Worm (Caenorhabditis elegans) whole organism, midembryonic: Measurements from ENCODE around the gene drn-1.

Experiments
- T22C8.4 ChIP-seq: fragments of 200-800 bp; sonication (Bioruptor generic); IDR thresholded peaks from 2 replicates; pipeline ENCODE4 v1.3.6; 2022; ENCODE audit warnings: missing genetic modification characterization, missing compliant biosample characterization
- cog-1 ChIP-seq: sonication (generic microtip); optimal IDR thresholded peaks from 2 replicates; lab custom pipeline; 2016; ENCODE audit warnings: missing genetic modification characterization, missing compliant biosample characterization
- flt-1 ChIP-seq: fragments of 200-800 bp; sonication (Bioruptor generic); IDR thresholded peaks from 2 replicates; pipeline ENCODE4 v1.3.6; 2022; ENCODE audit warnings: missing genetic modification characterization, missing compliant biosample characterization
- klf-2 ChIP-seq: fragments of 200-800 bp; sonication (Bioruptor generic); conservative IDR thresholded peaks from 2 replicates; pipeline ENCODE4 v1.3.6; 2022; ENCODE audit warnings: missing genetic modification reagents, missing genetic modification characterization, missing compliant biosample characterization
- med-1 ChIP-seq: sonication (generic microtip); optimal IDR thresholded peaks from 2 replicates; lab custom pipeline; 2017; ENCODE audit warnings: missing genetic modification characterization, mild to moderate bottlenecking, missing compliant biosample characterization, antibody characterized with exemption, missing genetic modification reagents; ENCODE audit not compliant: insufficient read depth
- ref-1 ChIP-seq: fragments of 200-800 bp; sonication (Bioruptor generic); conservative IDR thresholded peaks from 2 replicates; pipeline ENCODE4 v1.3.6; 2022; ENCODE audit warnings: missing genetic modification reagents, missing genetic modification characterization, missing compliant biosample characterization
- ztf-23 ChIP-seq: fragments of 200-800 bp; sonication (Bioruptor generic); IDR thresholded peaks from 2 replicates; pipeline ENCODE4 v1.3.6; 2022; ENCODE audit warnings: missing genetic modification reagents, missing genetic modification characterization, missing compliant biosample characterization
- ztf-29 ChIP-seq: fragments of 200-800 bp; sonication (Bioruptor generic); IDR thresholded peaks from 2 replicates; pipeline ENCODE4 v1.3.6; 2022; ENCODE audit warnings: missing genetic modification reagents, missing genetic modification characterization, missing compliant biosample characterization

DNA sequence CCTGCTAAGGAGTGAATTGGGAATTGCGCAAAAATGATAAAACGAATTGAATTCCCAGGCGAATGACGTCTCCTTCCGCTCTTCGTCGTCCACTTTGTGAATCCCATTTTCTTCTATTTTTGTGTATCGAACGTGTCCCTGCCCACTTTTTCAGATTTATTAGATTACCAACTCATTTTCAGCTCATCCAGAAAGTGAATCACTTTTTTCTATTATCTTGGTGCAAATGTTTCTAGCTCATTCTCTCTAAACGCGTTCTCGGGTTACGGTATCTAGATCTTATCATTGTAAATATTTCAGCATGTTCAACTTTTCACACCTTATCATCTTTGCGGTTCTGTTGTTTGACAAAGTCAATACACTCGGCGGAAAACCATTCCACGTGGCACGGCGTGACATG lies 17.5 kb upstream of the drn-1 start, which contains the start of gene ZK622.5:
- TF ChIP-seq med-1 (GFP tag; lab: Kevin White, UChicago) (no peak), ztf-29 (no peak), flt-1 (GFP tag; lab: Robert Waterston, UW) (no peak), klf-2 (GFP tag; lab: Robert Waterston, UW) (no peak), cog-1 (tag; lab: Kevin White, UChicago) (no peak), T22C8.4 (no peak), ztf-23 (no peak), ref-1 (GFP tag; lab: Robert Waterston, UW) (no peak)
